Fruit fly (Drosophila melanogaster) whole organism, embryonic: ENCODE data around the gene MED18.

Experiments
- Atf-2 ChIP-seq: fragments of 200-800 bp; sonication (Bioruptor generic); optimal IDR thresholded peaks from 2 replicates; lab custom pipeline; 2016; ENCODE audit warnings: missing biosample characterization, missing genetic modification characterization
- Atf3 ChIP-seq: fragments of 200-800 bp; sonication (Bioruptor generic); optimal IDR thresholded peaks from 3 replicates; lab custom pipeline; 2016; ENCODE audit warnings: missing biosample characterization, missing genetic modification characterization
- BEAF-32 ChIP-seq: fragments of 200-800 bp; sonication (Bioruptor generic); optimal IDR thresholded peaks from 3 replicates; lab custom pipeline; 2017; ENCODE audit warnings: missing biosample characterization, missing genetic modification characterization, mild to moderate bottlenecking, moderate library complexity, missing genetic modification reagents
- CG10654 ChIP-seq: fragments of 200-800 bp; sonication (Bioruptor generic); optimal IDR thresholded peaks from 2 replicates; lab custom pipeline; 2016; ENCODE audit warnings: missing biosample characterization, missing genetic modification characterization
- CG15011 ChIP-seq: fragments of 200-800 bp; sonication (Bioruptor generic); optimal IDR thresholded peaks from 3 replicates; lab custom pipeline; 2018; ENCODE audit warnings: missing biosample characterization, mild to moderate bottlenecking, missing genetic modification characterization
- CG15479 ChIP-seq: fragments of 200-800 bp; sonication (Bioruptor generic); optimal IDR thresholded peaks from 3 replicates; lab custom pipeline; 2019; ENCODE audit warnings: missing biosample characterization, mild to moderate bottlenecking, missing genetic modification characterization, moderate library complexity
- CG15601 ChIP-seq: fragments of 200-800 bp; sonication (Bioruptor generic); optimal IDR thresholded peaks from 3 replicates; lab custom pipeline; 2019; ENCODE audit warnings: missing biosample characterization, mild to moderate bottlenecking, missing genetic modification characterization, moderate library complexity
- CG17912 ChIP-seq: fragments of 200-800 bp; sonication (Bioruptor generic); optimal IDR thresholded peaks from 2 replicates; lab custom pipeline; 2018; ENCODE audit warnings: missing biosample characterization, mild to moderate bottlenecking, missing genetic modification characterization
- CG18476 ChIP-seq: fragments of 200-800 bp; sonication (Bioruptor generic); optimal IDR thresholded peaks from 2 replicates; lab custom pipeline; 2016; ENCODE audit warnings: missing biosample characterization, mild to moderate bottlenecking, missing genetic modification characterization
- CG18599 ChIP-seq: fragments of 200-800 bp; sonication (Bioruptor generic); optimal IDR thresholded peaks from 3 replicates; lab custom pipeline; 2017; ENCODE audit warnings: missing biosample characterization, missing genetic modification characterization, mild to moderate bottlenecking, moderate library complexity, missing genetic modification reagents
- CG3065 ChIP-seq: fragments of 200-800 bp; sonication (Bioruptor generic); optimal IDR thresholded peaks from 2 replicates; lab custom pipeline; 2016; ENCODE audit warnings: missing biosample characterization, missing genetic modification characterization
- CG6683 ChIP-seq: fragments of 200-800 bp; sonication (Bioruptor generic); optimal IDR thresholded peaks from 2 replicates; lab custom pipeline; 2017; ENCODE audit warnings: missing biosample characterization, mild to moderate bottlenecking, missing genetic modification characterization, missing genetic modification reagents
- CG8478 ChIP-seq: fragments of >200 bp; optimal IDR thresholded peaks from 2 replicates; lab custom pipeline; 2018
- CG8944 ChIP-seq: fragments of 200-800 bp; sonication (Bioruptor generic); optimal IDR thresholded peaks from 3 replicates; lab custom pipeline; 2016; ENCODE audit warnings: missing biosample characterization, missing genetic modification characterization
- CG9727 ChIP-seq: fragments of 200-800 bp; sonication (Bioruptor generic); optimal IDR thresholded peaks from 3 replicates; lab custom pipeline; 2017; ENCODE audit warnings: missing biosample characterization, mild to moderate bottlenecking, missing genetic modification characterization
- Dek ChIP-seq: fragments of 200-800 bp; sonication (Bioruptor generic); optimal IDR thresholded peaks from 3 replicates; lab custom pipeline; 2019; ENCODE audit warnings: missing biosample characterization, mild to moderate bottlenecking, missing genetic modification characterization, moderate library complexity
- Dll ChIP-seq: fragments of 200-800 bp; sonication (Bioruptor generic); IDR thresholded peaks from 4 replicates; pipeline ENCODE4 v1.3.6; 2022; ENCODE audit warnings: missing biosample characterization, missing genetic modification characterization; ENCODE audit not compliant: partially characterized antibody
- Dp ChIP-seq: fragments of 200-800 bp; sonication (Bioruptor generic); optimal IDR thresholded peaks from 2 replicates; lab custom pipeline; 2018; ENCODE audit warnings: missing biosample characterization, mild to moderate bottlenecking, missing genetic modification characterization, moderate library complexity
- Drgx ChIP-seq: fragments of 200-800 bp; sonication (Bioruptor generic); IDR thresholded peaks from 2 replicates; pipeline ENCODE4 v1.3.6; 2022; ENCODE audit warnings: missing biosample characterization, missing genetic modification characterization
- Ets97D ChIP-seq: fragments of 200-800 bp; sonication (Bioruptor generic); optimal IDR thresholded peaks from 3 replicates; lab custom pipeline; 2016; ENCODE audit warnings: missing biosample characterization, missing genetic modification characterization
- HLH3B ChIP-seq: fragments of 200-800 bp; sonication (Bioruptor generic); IDR thresholded peaks from 2 replicates; pipeline ENCODE4 v1.3.6; 2022; ENCODE audit warnings: missing biosample characterization, missing genetic modification characterization
- HLHmδ ChIP-seq: fragments of 200-800 bp; sonication (Bioruptor generic); optimal IDR thresholded peaks from 2 replicates; lab custom pipeline; 2018; ENCODE audit warnings: missing biosample characterization, mild to moderate bottlenecking, missing genetic modification characterization, moderate library complexity
- MBD-R2 ChIP-seq: fragments of 200-800 bp; sonication (Bioruptor generic); IDR thresholded peaks from 2 replicates; pipeline ENCODE4 v1.3.6; 2022; ENCODE audit warnings: missing biosample characterization, missing genetic modification characterization
- MESR4 ChIP-seq: fragments of 200-800 bp; sonication (Bioruptor generic); optimal IDR thresholded peaks from 2 replicates; lab custom pipeline; 2018; ENCODE audit warnings: missing biosample characterization, mild to moderate bottlenecking, missing genetic modification characterization, moderate library complexity
- Mes4 ChIP-seq: fragments of 200-800 bp; sonication (Bioruptor generic); optimal IDR thresholded peaks from 2 replicates; lab custom pipeline; 2016; ENCODE audit warnings: missing biosample characterization, missing genetic modification characterization
- Opbp ChIP-seq: fragments of 200-800 bp; sonication (Bioruptor generic); IDR thresholded peaks from 3 replicates; pipeline ENCODE4 v1.3.6; 2022; ENCODE audit warnings: missing biosample characterization, missing genetic modification characterization; ENCODE audit not compliant: partially characterized antibody
- Scr ChIP-seq: fragments of 200-800 bp; sonication (Bioruptor generic); IDR thresholded peaks from 2 replicates; pipeline ENCODE4 v1.3.6; 2022; ENCODE audit warnings: missing biosample characterization, missing genetic modification characterization; ENCODE audit not compliant: partially characterized antibody
- amos ChIP-seq: fragments of 200-800 bp; sonication (Bioruptor generic); IDR thresholded peaks from 2 replicates; pipeline ENCODE4 v1.3.6; 2022; ENCODE audit warnings: missing biosample characterization, missing genetic modification characterization; ENCODE audit not compliant: partially characterized antibody
- ap ChIP-seq: fragments of 200-800 bp; sonication (Bioruptor generic); IDR thresholded peaks from 2 replicates; pipeline ENCODE4 v1.3.6; 2022; ENCODE audit warnings: missing biosample characterization, missing genetic modification characterization
- ara ChIP-seq: fragments of 200-800 bp; sonication (Bioruptor generic); IDR thresholded peaks from 2 replicates; pipeline ENCODE4 v1.3.6; 2022; ENCODE audit warnings: missing biosample characterization, missing genetic modification characterization
- az2 ChIP-seq: fragments of 200-800 bp; sonication (Bioruptor generic); optimal IDR thresholded peaks from 3 replicates; lab custom pipeline; 2016; ENCODE audit warnings: missing biosample characterization, missing genetic modification characterization
- bigmax ChIP-seq: fragments of 200-800 bp; sonication (Bioruptor generic); optimal IDR thresholded peaks from 2 replicates; lab custom pipeline; 2018; ENCODE audit warnings: missing biosample characterization, mild to moderate bottlenecking, missing genetic modification characterization
- bsh ChIP-seq, 2 experiments: fragments of 200-800 bp; sonication (Bioruptor generic); optimal IDR thresholded peaks; 2 replicates each; lab custom pipeline; 2017 to 2018; ENCODE audit warnings: mild to moderate bottlenecking in 2 of 2, missing biosample characterization in 2 of 2, missing genetic modification characterization in 2 of 2, moderate library complexity in 1 of 2
- chif ChIP-seq, 2 experiments: fragments of 200-800 bp; sonication (Bioruptor generic); optimal IDR thresholded peaks; 3 replicates each; lab custom pipeline; 2016; ENCODE audit warnings: missing biosample characterization in 2 of 2, missing genetic modification characterization in 2 of 2
- dan ChIP-seq: fragments of 200-800 bp; sonication (Bioruptor generic); IDR thresholded peaks from 2 replicates; pipeline ENCODE4 v1.3.6; 2022; ENCODE audit warnings: missing biosample characterization, missing genetic modification characterization
- gro ChIP-seq: fragments of 200-800 bp; sonication (Bioruptor generic); optimal IDR thresholded peaks from 2 replicates; lab custom pipeline; 2016; ENCODE audit warnings: missing biosample characterization, missing genetic modification characterization
- hkb ChIP-seq, 2 experiments: fragments of 200-800 bp in 1 of 2; fragments of >200 bp in 1 of 2; sonication (Bioruptor generic) in 1 of 2; IDR thresholded peaks in 1 of 2; optimal IDR thresholded peaks in 1 of 2; 2 replicates each; pipeline versions ENCODE4 v1.3.6 to Lab custom; 2017 to 2022; ENCODE audit warnings: missing biosample characterization in 1 of 2, missing genetic modification characterization in 1 of 2
- org-1 ChIP-seq: fragments of 200-800 bp; sonication (Bioruptor generic); optimal IDR thresholded peaks from 2 replicates; lab custom pipeline; 2017; ENCODE audit warnings: missing biosample characterization, missing genetic modification characterization
- phol ChIP-seq: fragments of 200-800 bp; sonication (Bioruptor generic); optimal IDR thresholded peaks from 3 replicates; lab custom pipeline; 2018; ENCODE audit warnings: missing biosample characterization, mild to moderate bottlenecking, missing genetic modification characterization, moderate library complexity
- psq ChIP-seq: fragments of 200-800 bp; sonication (Bioruptor generic); optimal IDR thresholded peaks from 2 replicates; lab custom pipeline; 2017; ENCODE audit warnings: missing biosample characterization, missing genetic modification characterization
- pum ChIP-seq: fragments of 200-800 bp; sonication (Bioruptor generic); optimal IDR thresholded peaks from 2 replicates; lab custom pipeline; 2016; ENCODE audit warnings: missing biosample characterization, missing genetic modification characterization
- pzg ChIP-seq: fragments of 200-800 bp; sonication (Bioruptor generic); optimal IDR thresholded peaks from 3 replicates; lab custom pipeline; 2018; ENCODE audit warnings: missing biosample characterization, mild to moderate bottlenecking, missing genetic modification characterization, moderate library complexity
- run ChIP-seq: fragments of 200-800 bp; sonication (Bioruptor generic); optimal IDR thresholded peaks from 3 replicates; lab custom pipeline; 2018; ENCODE audit warnings: missing biosample characterization, mild to moderate bottlenecking, missing genetic modification characterization
- salm ChIP-seq: fragments of 200-800 bp; sonication (Bioruptor generic); optimal IDR thresholded peaks from 2 replicates; lab custom pipeline; 2018; ENCODE audit warnings: missing biosample characterization, mild to moderate bottlenecking, missing genetic modification characterization
- scrt ChIP-seq: fragments of 200-800 bp; sonication (Bioruptor generic); optimal IDR thresholded peaks from 2 replicates; lab custom pipeline; 2018; ENCODE audit warnings: missing biosample characterization, mild to moderate bottlenecking, missing genetic modification characterization, moderate library complexity
- seq ChIP-seq: fragments of 200-800 bp; sonication (Bioruptor generic); IDR thresholded peaks from 2 replicates; pipeline ENCODE4 v1.3.6; 2022; ENCODE audit warnings: missing biosample characterization, missing genetic modification characterization
- tap ChIP-seq: fragments of 200-800 bp; optimal IDR thresholded peaks from 3 replicates; lab custom pipeline; 2019; ENCODE audit warnings: missing biosample characterization, mild to moderate bottlenecking, missing genetic modification characterization, moderate library complexity
- tna ChIP-seq: fragments of 200-800 bp; sonication (Bioruptor generic); IDR thresholded peaks from 2 replicates; pipeline ENCODE4 v1.3.6; 2022; ENCODE audit warnings: missing biosample characterization, missing genetic modification characterization; ENCODE audit not compliant: partially characterized antibody
- trem ChIP-seq: fragments of 200-800 bp; optimal IDR thresholded peaks from 3 replicates; lab custom pipeline; 2019; ENCODE audit warnings: missing biosample characterization, mild to moderate bottlenecking, missing genetic modification characterization, moderate library complexity
- zen2 ChIP-seq: fragments of 200-800 bp; sonication (Bioruptor generic); IDR thresholded peaks from 3 replicates; pipeline ENCODE4 v1.3.6; 2022; ENCODE audit warnings: missing biosample characterization, missing genetic modification characterization; ENCODE audit not compliant: partially characterized antibody

The MED18 gene

dm6 chrX:1868586-1869111 is 2.9 kb downstream of the MED18 start, which contains the start of the genes CG14803 and Pex5 (continued):
- TF ChIP-seq HLHmδ (GFP tag; lab: Kevin White, UChicago) (no peak), CG18599 (GFP tag; lab: Kevin White, UChicago) (no peak), pzg (GFP tag; lab: Kevin White, UChicago) (peak; percentile 54), seq (GFP tag; lab: Robert Waterston, UW) (no peak), chif (GFP tag; optimal IDR thresholded peaks at IDR 0.05; lab: Kevin White, UChicago) (no peak), scrt (GFP tag; lab: Kevin White, UChicago) (no peak), dan (GFP tag; lab: Robert Waterston, UW) (no peak), CG15601 (tag; lab: Kevin White, UChicago) (no peak), ap (GFP tag; lab: Robert Waterston, UW) (no peak), CG3065 (GFP tag; lab: Kevin White, UChicago) (no peak), pum (GFP tag; lab: Kevin White, UChicago) (no peak), Opbp (GFP tag; lab: Robert Waterston, UW) (peak; percentile 67; the same call in 2 of the 3 replicates), hkb (optimal IDR thresholded peaks at IDR 0.05; lab: Kevin White, UChicago) (no peak), hkb (GFP tag; IDR thresholded peaks at IDR 0.05; lab: Robert Waterston, UW) (no peak), Scr (peak; percentile 63), Dll (GFP tag; lab: Robert Waterston, UW) (peak; percentile 57; the same call in 2 of the 4 replicates), zen2 (GFP tag; lab: Robert Waterston, UW) (peak; percentile 56; the same call in 2 of the 3 replicates), CG18476 (GFP tag; lab: Kevin White, UChicago) (no peak), Atf3 (GFP tag; lab: Kevin White, UChicago) (no peak), Dp (peak; percentile 76), bsh (GFP tag; optimal IDR thresholded peaks at IDR 0.05; lab: Kevin White, UChicago) (no peak), run (tag; lab: Kevin White, UChicago) (no peak), trem (peak; percentile 26), Atf-2 (GFP tag; lab: Kevin White, UChicago) (no peak), Drgx (GFP tag; lab: Robert Waterston, UW) (no peak), gro (no peak), phol (no peak), Dek (no peak), CG15011 (GFP tag; lab: Kevin White, UChicago) (no peak), ara (GFP tag; lab: Robert Waterston, UW) (no peak), amos (GFP tag; lab: Robert Waterston, UW) (peak; percentile 59; the same call in 1 of the 2 replicates), CG10654 (GFP tag; lab: Kevin White, UChicago) (no peak), Ets97D (GFP tag; lab: Kevin White, UChicago) (peak; percentile 19), psq (GFP tag; lab: Kevin White, UChicago) (no peak), bigmax (GFP tag; lab: Kevin White, UChicago) (no peak), CG17912 (GFP tag; lab: Kevin White, UChicago) (no peak), Mes4 (GFP tag; lab: Kevin White, UChicago) (no peak), salm (tag; lab: Kevin White, UChicago) (no peak), tna (GFP tag; lab: Robert Waterston, UW) (no peak), MESR4 (peak; percentile 78), az2 (no peak), org-1 (GFP tag; lab: Kevin White, UChicago) (no peak), CG9727 (GFP tag; lab: Kevin White, UChicago) (no peak), MBD-R2 (GFP tag; lab: Robert Waterston, UW) (peak; percentile 92), tap (no peak), HLH3B (GFP tag; lab: Robert Waterston, UW) (no peak), CG6683 (GFP tag; lab: Kevin White, UChicago) (no peak), CG8944 (no peak), BEAF-32 (peak; percentile 62), CG8478 (lab: Kevin White, UChicago) (no peak), CG15479 (GFP tag; lab: Kevin White, UChicago) (no peak)
